Fruit fly (Drosophila melanogaster): ENCODE measurements around the gene Hr38.

Gene Hr38

dm6 chr2L:20714468-20715404 is at the start of gene Hr38:
Gene Hr38 (minus strand): TSS chr2L:20714588.
- no peak for TF ChIP-seq Sin3A (optimal IDR thresholded peaks at IDR 0.05)
- no peak for TF ChIP-seq h (optimal IDR thresholded peaks at IDR 0.05)
- no peak for TF ChIP-seq psq (optimal IDR thresholded peaks at IDR 0.05)
- TF ChIP-seq insv (optimal IDR thresholded peaks at IDR 0.05) = no peak
- TF ChIP-seq ttk (optimal IDR thresholded peaks at IDR 0.05) = no peak
- no peak for TF ChIP-seq Myc (optimal IDR thresholded peaks at IDR 0.05)

- TF ChIP-seq insv (optimal IDR thresholded peaks at IDR 0.05) (no peak), h (optimal IDR thresholded peaks at IDR 0.05) (no peak), Myc (optimal IDR thresholded peaks at IDR 0.05) (no peak), ttk (optimal IDR thresholded peaks at IDR 0.05) (no peak), psq (optimal IDR thresholded peaks at IDR 0.05) (no peak), Sin3A (optimal IDR thresholded peaks at IDR 0.05) (no peak)
Observed at dm6 chr2L:20761951-20762538, 47.7 kb upstream of the Hr38 start.

- TF ChIP-seq ttk (optimal IDR thresholded peaks at IDR 0.05) = no peak
Observed at dm6 chr2L:20760956-20761355, 46.6 kb upstream of the Hr38 start.

- TF ChIP-seq Sin3A (optimal IDR thresholded peaks at IDR 0.05) = no peak
- no peak for TF ChIP-seq ttk (optimal IDR thresholded peaks at IDR 0.05)
- no peak for TF ChIP-seq h (optimal IDR thresholded peaks at IDR 0.05)
- TF ChIP-seq Myc (optimal IDR thresholded peaks at IDR 0.05) = no peak
- TF ChIP-seq insv (optimal IDR thresholded peaks at IDR 0.05) = no peak
- TF ChIP-seq psq (optimal IDR thresholded peaks at IDR 0.05) = no peak
Observed at dm6 chr2L:20759809-20760485, 45.6 kb upstream of the Hr38 start.

dm6 chr2L:20758847-20759465 is 44.6 kb upstream of the Hr38 start:
- no peak for TF ChIP-seq Myc (optimal IDR thresholded peaks at IDR 0.05)
- TF ChIP-seq ttk (optimal IDR thresholded peaks at IDR 0.05) = no peak
- TF ChIP-seq Sin3A (optimal IDR thresholded peaks at IDR 0.05) = no peak
- no peak for TF ChIP-seq h (optimal IDR thresholded peaks at IDR 0.05)
- no peak for TF ChIP-seq insv (optimal IDR thresholded peaks at IDR 0.05)

- TF ChIP-seq Myc (optimal IDR thresholded peaks at IDR 0.05) = no peak
- TF ChIP-seq ttk (optimal IDR thresholded peaks at IDR 0.05) = no peak
- TF ChIP-seq h (optimal IDR thresholded peaks at IDR 0.05) = no peak
- TF ChIP-seq insv (optimal IDR thresholded peaks at IDR 0.05) = no peak
- no peak for TF ChIP-seq psq (optimal IDR thresholded peaks at IDR 0.05)
- no peak for TF ChIP-seq Sin3A (optimal IDR thresholded peaks at IDR 0.05)
Observed at dm6 chr2L:20758188-20758846, 43.9 kb upstream of the Hr38 start.

- no peak for TF ChIP-seq insv (optimal IDR thresholded peaks at IDR 0.05)
- no peak for TF ChIP-seq ttk (optimal IDR thresholded peaks at IDR 0.05)
- no peak for TF ChIP-seq Sin3A (optimal IDR thresholded peaks at IDR 0.05)
- no peak for TF ChIP-seq h (optimal IDR thresholded peaks at IDR 0.05)
- no peak for TF ChIP-seq psq (optimal IDR thresholded peaks at IDR 0.05)
- TF ChIP-seq Myc (optimal IDR thresholded peaks at IDR 0.05) = no peak
Observed at dm6 chr2L:20757808-20758187, 43.4 kb upstream of the Hr38 start, which contains the start of the genes Rhau and dia. Gene Rhau (minus strand): TSS chr2L:20757985. Gene dia (plus strand): TSS chr2L:20758144.

- no peak for TF ChIP-seq Sin3A (optimal IDR thresholded peaks at IDR 0.05)
- no peak for TF ChIP-seq Myc (optimal IDR thresholded peaks at IDR 0.05)
Observed at dm6 chr2L:20752160-20752559, 37.8 kb upstream of the Hr38 start, which contains the start of the genes Amacr and Ns4. Gene Amacr (minus strand): TSS chr2L:20752341. Gene Ns4 (plus strand): TSS chr2L:20752476.

- TF ChIP-seq ttk (optimal IDR thresholded peaks at IDR 0.05) = no peak
- TF ChIP-seq Myc (optimal IDR thresholded peaks at IDR 0.05) = no peak
- no peak for TF ChIP-seq h (optimal IDR thresholded peaks at IDR 0.05)
- TF ChIP-seq insv (optimal IDR thresholded peaks at IDR 0.05) = no peak
- TF ChIP-seq psq (optimal IDR thresholded peaks at IDR 0.05) = peak; percentile 28
Observed at dm6 chr2L:20735121-20735855, 20.9 kb upstream of the Hr38 start.

dm6 chr2L:20734687-20735088 is 20.3 kb upstream of the Hr38 start:
- TF ChIP-seq insv (optimal IDR thresholded peaks at IDR 0.05) (no peak), h (optimal IDR thresholded peaks at IDR 0.05) (no peak), psq (optimal IDR thresholded peaks at IDR 0.05) (peak; percentile 49)

- TF ChIP-seq ttk (optimal IDR thresholded peaks at IDR 0.05) (no peak), Sin3A (optimal IDR thresholded peaks at IDR 0.05) (no peak), insv (optimal IDR thresholded peaks at IDR 0.05) (no peak), h (optimal IDR thresholded peaks at IDR 0.05) (no peak), psq (optimal IDR thresholded peaks at IDR 0.05) (no peak), Myc (optimal IDR thresholded peaks at IDR 0.05) (no peak)
Observed at dm6 chr2L:20734066-20734686, 19.8 kb upstream of the Hr38 start, which contains the start of gene TM9SF2. Gene TM9SF2 (minus strand): TSS chr2L:20734309.

Measured in Kc167 (cell line).